Worm (Caenorhabditis elegans) whole organism, mixed stage, embryonic: ENCODE data around the gene srj-29.

Experiments
- blmp-1 ChIP-seq: fragments of 150-350 bp; optimal IDR thresholded peaks from 2 replicates; lab custom pipeline; 2014; ENCODE audit warnings: missing biosample characterization, missing genetic modification characterization
- ces-1 ChIP-seq: fragments of 150-350 bp; optimal IDR thresholded peaks from 2 replicates; lab custom pipeline; 2014; ENCODE audit warnings: missing biosample characterization, missing genetic modification reagents, missing genetic modification characterization
- cnd-1 ChIP-seq: fragments of 200-800 bp; sonication (Bioruptor generic); optimal IDR thresholded peaks from 2 replicates; lab custom pipeline; 2018; ENCODE audit warnings: mild to moderate bottlenecking, missing genetic modification characterization, missing compliant biosample characterization
- elt-3 ChIP-seq: fragments of 150-350 bp; optimal IDR thresholded peaks from 2 replicates; lab custom pipeline; 2014; ENCODE audit warnings: missing biosample characterization, missing genetic modification characterization
- lin-13 ChIP-seq: fragments of 150-350 bp; optimal IDR thresholded peaks from 2 replicates; lab custom pipeline; 2014; ENCODE audit warnings: missing biosample characterization, missing genetic modification characterization
- nhr-12 ChIP-seq: fragments of 150-350 bp; optimal IDR thresholded peaks from 2 replicates; lab custom pipeline; 2014; ENCODE audit warnings: missing biosample characterization, missing genetic modification characterization
- nhr-237 ChIP-seq: fragments of 150-350 bp; optimal IDR thresholded peaks from 2 replicates; lab custom pipeline; 2014; ENCODE audit warnings: missing biosample characterization, missing genetic modification characterization
- sem-2 ChIP-seq: fragments of 200-800 bp; sonication (Bioruptor generic); optimal IDR thresholded peaks from 2 replicates; lab custom pipeline; 2018; ENCODE audit warnings: mild to moderate bottlenecking, missing genetic modification characterization, missing compliant biosample characterization
- snpc-4 ChIP-seq: fragments of 150-350 bp; optimal IDR thresholded peaks from 2 replicates; lab custom pipeline; 2014; ENCODE audit warnings: missing biosample characterization, missing genetic modification characterization
- sptf-1 ChIP-seq: sonication (generic microtip); optimal IDR thresholded peaks from 2 replicates; lab custom pipeline; 2017; ENCODE audit warnings: mild to moderate bottlenecking, missing genetic modification characterization, moderate library complexity, missing compliant biosample characterization
- unc-39 ChIP-seq: fragments of 150-350 bp; optimal IDR thresholded peaks from 2 replicates; lab custom pipeline; 2014; ENCODE audit warnings: missing biosample characterization, missing genetic modification characterization
- unc-62 ChIP-seq: fragments of 150-350 bp; optimal IDR thresholded peaks from 2 replicates; lab custom pipeline; 2014; ENCODE audit warnings: missing biosample characterization, missing genetic modification reagents, missing genetic modification characterization

- TF ChIP-seq snpc-4 (tag; lab: Kevin White, UChicago): no peak
- no peak for TF ChIP-seq unc-62 (GFP tag; lab: Kevin White, UChicago)
- TF ChIP-seq lin-13 (tag; lab: Kevin White, UChicago): no peak
- TF ChIP-seq sem-2 (GFP tag; lab: Kevin White, UChicago): no peak
- TF ChIP-seq nhr-237 (tag; lab: Kevin White, UChicago): no peak
- TF ChIP-seq unc-39: no peak
- no peak for TF ChIP-seq blmp-1 (tag; lab: Kevin White, UChicago)
- TF ChIP-seq elt-3 (tag; lab: Kevin White, UChicago): no peak
- TF ChIP-seq cnd-1 (tag; lab: Kevin White, UChicago): no peak
- no peak for TF ChIP-seq nhr-12 (tag; lab: Kevin White, UChicago)
- TF ChIP-seq sptf-1 (tag; lab: Kevin White, UChicago): no peak
- TF ChIP-seq ces-1 (GFP tag; lab: Kevin White, UChicago): no peak
Measured at ce11 chrV:16120499-16120898, 45.0 kb downstream of the srj-29 start.
